Worm (Caenorhabditis elegans) whole organism, L4 larva: ENCODE results near the gene spe-10.

Experiments used
- D1046.2 ChIP-seq: fragments of 200-800 bp; sonication (Bioruptor generic); IDR thresholded peaks from 2 replicates; pipeline ENCODE4 v1.3.6; 2022; ENCODE audit warnings: missing genetic modification characterization, missing compliant biosample characterization
- F10B5.3 ChIP-seq: sonication (generic microtip); optimal IDR thresholded peaks from 2 replicates; lab custom pipeline; 2016; ENCODE audit warnings: mild to moderate bottlenecking, missing genetic modification characterization, missing compliant biosample characterization
- F26F4.8 ChIP-seq: fragments of 200-800 bp; sonication (Bioruptor generic); conservative IDR thresholded peaks from 2 replicates; pipeline ENCODE4 v1.3.6; 2022; ENCODE audit warnings: missing genetic modification characterization, missing compliant biosample characterization
- F37D6.2 ChIP-seq: sonication (generic microtip); optimal IDR thresholded peaks from 2 replicates; lab custom pipeline; 2016; ENCODE audit warnings: mild to moderate bottlenecking, missing genetic modification characterization, missing compliant biosample characterization
- Y5F2A.4 ChIP-seq: fragments of 200-800 bp; sonication (Bioruptor generic); optimal IDR thresholded peaks from 2 replicates; lab custom pipeline; 2018; ENCODE audit warnings: mild to moderate bottlenecking, missing genetic modification characterization, missing compliant biosample characterization
- aha-1 ChIP-seq: fragments of 150-350 bp; peaks from one replicate; lab custom pipeline; 2014; ENCODE audit warnings: missing biosample characterization, missing genetic modification characterization
- aly-2 ChIP-seq: sonication (generic microtip); optimal IDR thresholded peaks from 2 replicates; lab custom pipeline; 2018; ENCODE audit warnings: missing biosample characterization, missing genetic modification characterization
- ceh-28 ChIP-seq: fragments of 150-350 bp; optimal IDR thresholded peaks from 2 replicates; lab custom pipeline; 2014; ENCODE audit warnings: missing biosample characterization, missing genetic modification reagents, missing genetic modification characterization
- ceh-44 ChIP-seq: fragments of 200-800 bp; sonication (Bioruptor generic); IDR thresholded peaks from 2 replicates; pipeline ENCODE4 v1.3.6; 2022; ENCODE audit warnings: missing genetic modification reagents, missing genetic modification characterization, missing compliant biosample characterization
- ceh-82 ChIP-seq: sonication (generic microtip); optimal IDR thresholded peaks from 2 replicates; lab custom pipeline; 2017; ENCODE audit warnings: missing biosample characterization, missing genetic modification characterization
- ces-1 ChIP-seq: fragments of 150-350 bp; sonication (generic microtip); optimal IDR thresholded peaks from 4 replicates; lab custom pipeline; 2014; ENCODE audit warnings: missing biosample characterization, missing genetic modification reagents, missing genetic modification characterization
- cey-2 ChIP-seq: sonication (generic microtip); optimal IDR thresholded peaks from 3 replicates; lab custom pipeline; 2017; ENCODE audit warnings: missing genetic modification characterization, mild to moderate bottlenecking, missing compliant biosample characterization, antibody characterized with exemption, borderline replicate concordance; ENCODE audit not compliant: insufficient read depth
- daf-12 ChIP-seq: fragments of 150-350 bp; optimal IDR thresholded peaks from 2 replicates; lab custom pipeline; 2014; ENCODE audit warnings: missing biosample characterization, missing genetic modification reagents, missing genetic modification characterization
- daf-16 ChIP-seq, 3 experiments: sonication (generic microtip); optimal IDR thresholded peaks; 2 replicates each; lab custom pipeline; 2016 to 2017; ENCODE audit warnings: missing genetic modification characterization in 3 of 3, missing genetic modification reagents in 3 of 3, mild to moderate bottlenecking in 2 of 3, missing compliant biosample characterization in 2 of 3, missing biosample characterization in 1 of 3, moderate library complexity in 1 of 3
- daf-19 ChIP-seq: fragments of 200-800 bp; sonication (Bioruptor generic); conservative IDR thresholded peaks from 2 replicates; pipeline ENCODE4 v1.3.6; 2022; ENCODE audit warnings: missing genetic modification characterization, missing compliant biosample characterization
- daf-8 ChIP-seq: fragments of 200-800 bp; sonication (Bioruptor generic); IDR thresholded peaks from 2 replicates; pipeline ENCODE4 v1.3.6; 2022; ENCODE audit warnings: missing genetic modification characterization, missing compliant biosample characterization
- dmd-6 ChIP-seq: fragments of 200-800 bp; sonication (Bioruptor generic); IDR thresholded peaks from 2 replicates; pipeline ENCODE4 v1.3.6; 2022; ENCODE audit warnings: missing genetic modification reagents, missing genetic modification characterization, missing compliant biosample characterization
- dmd-9 ChIP-seq: fragments of 200-800 bp; sonication (Bioruptor generic); IDR thresholded peaks from 2 replicates; pipeline ENCODE4 v1.3.6; 2022; ENCODE audit warnings: missing genetic modification reagents, missing genetic modification characterization, missing compliant biosample characterization
- dpl-1 ChIP-seq: fragments of 150-350 bp; optimal IDR thresholded peaks from 2 replicates; lab custom pipeline; 2014; ENCODE audit warnings: missing biosample characterization, missing genetic modification reagents, missing genetic modification characterization
- egl-43 ChIP-seq: fragments of 200-800 bp; sonication (Bioruptor generic); IDR thresholded peaks from 2 replicates; pipeline ENCODE4 v1.3.6; 2022; ENCODE audit warnings: missing genetic modification reagents, missing genetic modification characterization, missing compliant biosample characterization
- fos-1 ChIP-seq: fragments of 150-350 bp; optimal IDR thresholded peaks from 2 replicates; lab custom pipeline; 2014; ENCODE audit warnings: missing biosample characterization, missing genetic modification characterization
- gei-8 ChIP-seq: fragments of 200-800 bp; sonication (Bioruptor generic); optimal IDR thresholded peaks from 2 replicates; lab custom pipeline; 2018; ENCODE audit warnings: mild to moderate bottlenecking, missing genetic modification characterization, missing compliant biosample characterization
- hif-1 ChIP-seq, 2 experiments: sonication (generic microtip); optimal IDR thresholded peaks; 2 replicates each; lab custom pipeline; 2016 to 2017; ENCODE audit warnings: missing compliant biosample characterization in 2 of 2, missing genetic modification characterization in 2 of 2, missing genetic modification reagents in 2 of 2, missing genotype in 2 of 2, mild to moderate bottlenecking in 1 of 2
- hlh-30 ChIP-seq: sonication (generic microtip); optimal IDR thresholded peaks from 2 replicates; lab custom pipeline; 2017; ENCODE audit warnings: antibody characterized with exemption, mild to moderate bottlenecking, missing genetic modification characterization, missing compliant biosample characterization; ENCODE audit not compliant: insufficient read depth
- hmg-1.1 ChIP-seq: fragments of 200-800 bp; sonication (Bioruptor generic); IDR thresholded peaks from 2 replicates; pipeline ENCODE4 v1.3.6; 2022; ENCODE audit warnings: missing genetic modification reagents, missing genetic modification characterization, missing compliant biosample characterization
- lim-7 ChIP-seq: fragments of 200-800 bp; sonication (Bioruptor generic); IDR thresholded peaks from 2 replicates; pipeline ENCODE4 v1.3.6; 2022; ENCODE audit warnings: missing genetic modification characterization, missing compliant biosample characterization
- lin-29 ChIP-seq: fragments of 200-800 bp; sonication (Bioruptor generic); IDR thresholded peaks from 2 replicates; pipeline ENCODE4 v1.3.6; 2022; ENCODE audit warnings: missing genetic modification reagents, missing genetic modification characterization, missing compliant biosample characterization
- lin-39 ChIP-seq: fragments of 150-350 bp; optimal IDR thresholded peaks from 2 replicates; lab custom pipeline; 2014; ENCODE audit warnings: missing biosample characterization, missing genetic modification reagents, missing genetic modification characterization
- mdt-29 ChIP-seq: fragments of 200-800 bp; sonication (Bioruptor generic); IDR thresholded peaks from 2 replicates; pipeline ENCODE4 v1.3.6; 2022; ENCODE audit warnings: missing genetic modification reagents, missing genetic modification characterization, missing compliant biosample characterization
- mxl-2 ChIP-seq: fragments of 200-800 bp; sonication (Bioruptor generic); conservative IDR thresholded peaks from 2 replicates; pipeline ENCODE4 v1.3.6; 2022; ENCODE audit warnings: missing genetic modification reagents, missing genetic modification characterization, missing compliant biosample characterization
- nhr-41 ChIP-seq: fragments of 200-800 bp; sonication (Bioruptor generic); IDR thresholded peaks from 2 replicates; pipeline ENCODE4 v1.3.6; 2022; ENCODE audit warnings: missing genetic modification reagents, missing genetic modification characterization, missing compliant biosample characterization
- nhr-48 ChIP-seq: sonication (generic microtip); optimal IDR thresholded peaks from 2 replicates; lab custom pipeline; 2016; ENCODE audit warnings: mild to moderate bottlenecking, missing genetic modification characterization, missing compliant biosample characterization
- saeg-2 ChIP-seq: fragments of 200-800 bp; sonication (Bioruptor generic); IDR thresholded peaks from 2 replicates; pipeline ENCODE4 v1.3.6; 2022; ENCODE audit warnings: missing genetic modification reagents, missing genetic modification characterization, missing compliant biosample characterization
- set-16 ChIP-seq: fragments of 200-800 bp; sonication (Bioruptor generic); IDR thresholded peaks from 2 replicates; pipeline ENCODE4 v1.3.6; 2022; ENCODE audit warnings: missing genetic modification reagents, missing genetic modification characterization, missing compliant biosample characterization
- skn-1 ChIP-seq: fragments of 150-350 bp; optimal IDR thresholded peaks from 2 replicates; lab custom pipeline; 2014; ENCODE audit warnings: missing biosample characterization, missing genetic modification characterization
- snpc-1.2 ChIP-seq: fragments of 200-800 bp; sonication (Bioruptor generic); IDR thresholded peaks from 2 replicates; pipeline ENCODE4 v1.3.6; 2022; ENCODE audit warnings: missing genetic modification reagents, missing genetic modification characterization, missing compliant biosample characterization
- spr-1 ChIP-seq: sonication (generic microtip); optimal IDR thresholded peaks from 2 replicates; lab custom pipeline; 2016; ENCODE audit warnings: mild to moderate bottlenecking, missing genetic modification characterization, missing compliant biosample characterization
- unc-130 ChIP-seq: sonication (generic microtip); optimal IDR thresholded peaks from 2 replicates; lab custom pipeline; 2016; ENCODE audit warnings: missing genetic modification reagents, missing genetic modification characterization, missing compliant biosample characterization
- unc-39 ChIP-seq: sonication (generic microtip); optimal IDR thresholded peaks from 2 replicates; lab custom pipeline; 2017; ENCODE audit warnings: missing biosample characterization, missing genetic modification characterization
- unc-62 ChIP-seq, 3 experiments: fragments of 150-350 bp in 1 of 3; sonication (generic microtip); optimal IDR thresholded peaks in 2 of 3; peaks in 1 of 3; 1 replicate in 1 of 3; 2 replicates in 2 of 3; lab custom pipeline; 2014 to 2017; ENCODE audit warnings: missing biosample characterization in 3 of 3, missing genetic modification characterization in 3 of 3, missing genetic modification reagents in 3 of 3, missing genotype in 1 of 3
- zfp-3 ChIP-seq: fragments of 200-800 bp; sonication (Bioruptor generic); conservative IDR thresholded peaks from 2 replicates; pipeline ENCODE4 v1.3.6; 2022; ENCODE audit warnings: missing genetic modification reagents, missing genetic modification characterization, missing compliant biosample characterization
- zip-2 ChIP-seq: fragments of 150-350 bp; optimal IDR thresholded peaks from 2 replicates; lab custom pipeline; 2014; ENCODE audit warnings: missing biosample characterization, missing genetic modification characterization

The spe-10 gene

ce11 chrV:10357467-10357953 lies 26.5 kb upstream of the spe-10 start, which contains the start of gene ceeh-2 (continued):
- no peak for TF ChIP-seq snpc-1.2 (GFP tag; lab: Robert Waterston, UW)
- TF ChIP-seq unc-62 (GFP tag; optimal IDR thresholded peaks at IDR 0.05 in 1 of 2; lab: Kevin White, UChicago), result no peak
- no peak for TF ChIP-seq unc-62 (tag; optimal IDR thresholded peaks at IDR 0.05; lab: Kevin White, UChicago)
- no peak for TF ChIP-seq zfp-3 (GFP tag; lab: Robert Waterston, UW)
- no peak for TF ChIP-seq saeg-2 (GFP tag; lab: Robert Waterston, UW)
- TF ChIP-seq lim-7 (GFP tag; lab: Robert Waterston, UW), result no peak
- TF ChIP-seq aly-2 (tag; lab: Kevin White, UChicago), result no peak
- no peak for TF ChIP-seq ceh-28 (tag; lab: Kevin White, UChicago)
- no peak for TF ChIP-seq fos-1 (tag; lab: Kevin White, UChicago)
- no peak for TF ChIP-seq Y5F2A.4
- TF ChIP-seq dpl-1, result no peak
- TF ChIP-seq, all 104 proteins: peak for 8

- TF ChIP-seq D1046.2 (GFP tag; lab: Robert Waterston, UW) (no peak), gei-8 (GFP tag; lab: Kevin White, UChicago) (no peak), unc-62 (GFP tag; optimal IDR thresholded peaks at IDR 0.05 in 1 of 2; lab: Kevin White, UChicago) (no peak), unc-62 (tag; optimal IDR thresholded peaks at IDR 0.05; lab: Kevin White, UChicago) (no peak), hlh-30 (tag; lab: Kevin White, UChicago) (no peak), dmd-6 (GFP tag; lab: Robert Waterston, UW) (no peak), daf-16 (GFP tag; optimal IDR thresholded peaks at IDR 0.05; lab: Kevin White, UChicago) (no peak), daf-16 (tag; optimal IDR thresholded peaks at IDR 0.05; lab: Kevin White, UChicago) (no peak), ces-1 (GFP tag; lab: Kevin White, UChicago) (no peak), hmg-1.1 (GFP tag; lab: Robert Waterston, UW) (no peak), dmd-9 (GFP tag; lab: Robert Waterston, UW) (no peak), spr-1 (no peak), zip-2 (tag; lab: Kevin White, UChicago) (no peak), nhr-41 (GFP tag; lab: Robert Waterston, UW) (no peak), lin-29 (no peak)
- TF ChIP-seq, all 104 proteins: peak for 0
Measured at ce11 chrV:10358238-10358637, 25.8 kb upstream of the spe-10 start, which contains the start of gene ttll-15. Gene ttll-15 (plus strand): TSS chrV:10358538.

ce11 chrV:10360186-10360585 lies 23.9 kb upstream of the spe-10 start:
- TF ChIP-seq unc-39 (tag; lab: Kevin White, UChicago) (no peak), aha-1 (tag; lab: Kevin White, UChicago) (peak; percentile 96), cey-2 (tag; lab: Kevin White, UChicago) (no peak), lin-39 (tag; lab: Kevin White, UChicago) (no peak)
- TF ChIP-seq, all 104 proteins: peak for 1

DNA sequence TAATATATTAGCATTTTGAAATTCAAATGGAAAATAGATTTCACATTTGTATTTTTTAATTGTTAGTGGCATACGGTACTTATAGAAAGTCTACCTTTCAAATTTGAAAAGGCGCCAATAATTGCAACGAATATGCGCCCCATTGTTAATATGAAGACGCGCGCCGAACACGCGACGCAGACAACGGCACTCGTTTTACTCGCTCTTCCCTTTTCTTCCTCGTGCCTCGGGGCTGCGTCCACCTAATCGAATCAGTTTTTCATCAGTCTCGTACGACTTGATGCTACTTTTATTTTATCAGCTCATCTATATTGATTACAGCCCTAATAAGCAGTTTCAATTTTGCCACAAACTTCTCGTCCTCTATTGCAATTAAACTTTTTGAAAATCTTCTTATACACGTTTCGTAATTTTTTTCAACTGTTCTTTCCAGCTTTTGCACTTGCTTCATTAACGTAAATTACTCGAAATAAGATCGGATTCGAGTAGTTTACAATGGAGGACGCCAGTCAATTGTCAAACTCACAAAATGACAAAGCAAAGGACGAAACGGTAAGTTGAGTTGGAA lies 22.1 kb upstream of the spe-10 start, which contains the start of gene cash-1:
Gene cash-1, plus strand, starts transcription at position 432 of the 568 bp plus-strand sequence.
- TF ChIP-seq hif-1 (tag; optimal IDR thresholded peaks at IDR 0.05; lab: Kevin White, UChicago) (peak in 1 of 2 experiments; percentile 63), mdt-29 (GFP tag; lab: Robert Waterston, UW) (no peak), egl-43 (0 out of 2 replicates have a peak, but pooled peaks have one; percentile 21), hlh-30 (tag; lab: Kevin White, UChicago) (peak; percentile 93), set-16 (GFP tag; lab: Robert Waterston, UW) (no peak), fos-1 (tag; lab: Kevin White, UChicago) (no peak), F37D6.2 (no peak), unc-39 (tag; lab: Kevin White, UChicago) (no peak), daf-19 (no peak), F10B5.3 (tag; lab: Kevin White, UChicago) (no peak), zip-2 (tag; lab: Kevin White, UChicago) (no peak), ceh-44 (GFP tag; lab: Robert Waterston, UW) (no peak), unc-130 (GFP tag; lab: Kevin White, UChicago) (peak; percentile 20), nhr-48 (tag; lab: Kevin White, UChicago) (no peak), lin-29 (no peak), daf-12 (tag; lab: Kevin White, UChicago) (no peak), skn-1 (tag; lab: Kevin White, UChicago) (no peak), mxl-2 (no peak), daf-8 (GFP tag; lab: Robert Waterston, UW) (no peak), snpc-1.2 (GFP tag; lab: Robert Waterston, UW) (no peak), saeg-2 (GFP tag; lab: Robert Waterston, UW) (no peak), ceh-82 (tag; lab: Kevin White, UChicago) (no peak), spr-1 (no peak), F26F4.8 (GFP tag; lab: Robert Waterston, UW) (no peak)
